Worm (Caenorhabditis elegans) whole organism, mixed stage, embryonic: Measurements from ENCODE around the gene tbb-1.

ENCODE experiments used
- hlh-1 ChIP-seq: fragments of 150-350 bp; optimal IDR thresholded peaks from 2 replicates; lab custom pipeline; 2014; ENCODE audit warnings: missing biosample characterization, missing genetic modification reagents, missing genetic modification characterization
- lin-13 ChIP-seq: fragments of 150-350 bp; optimal IDR thresholded peaks from 2 replicates; lab custom pipeline; 2014; ENCODE audit warnings: missing biosample characterization, missing genetic modification characterization
- nhr-237 ChIP-seq: fragments of 150-350 bp; optimal IDR thresholded peaks from 2 replicates; lab custom pipeline; 2014; ENCODE audit warnings: missing biosample characterization, missing genetic modification characterization
- sem-2 ChIP-seq: fragments of 200-800 bp; sonication (Bioruptor generic); optimal IDR thresholded peaks from 2 replicates; lab custom pipeline; 2018; ENCODE audit warnings: mild to moderate bottlenecking, missing genetic modification characterization, missing compliant biosample characterization
- unc-120 ChIP-seq: sonication (generic microtip); optimal IDR thresholded peaks from 2 replicates; lab custom pipeline; 2017; ENCODE audit warnings: missing genetic modification characterization, missing compliant biosample characterization; ENCODE audit not compliant: poor library complexity, severe bottlenecking
- unc-39 ChIP-seq: fragments of 150-350 bp; optimal IDR thresholded peaks from 2 replicates; lab custom pipeline; 2014; ENCODE audit warnings: missing biosample characterization, missing genetic modification characterization

- TF ChIP-seq nhr-237 (tag; lab: Kevin White, UChicago) (no peak), unc-120 (tag; lab: Kevin White, UChicago) (no peak), unc-39 (tag; lab: Kevin White, UChicago) (no peak), sem-2 (no peak), hlh-1 (no peak), lin-13 (no peak)
These were observed 4.2 kb downstream of the tbb-1 start for ce11 chrIII:10738081-10738480.
